Fruit fly (Drosophila melanogaster) S2 (cell line): ENCODE measurements around the gene bwa.

Experiments used
- CG8478 ChIP-seq: fragments of >200 bp; optimal IDR thresholded peaks from 2 replicates; lab custom pipeline; 2018
- CTCF ChIP-seq, 2 experiments: fragments of >200 bp; optimal IDR thresholded peaks; 2 replicates each; lab custom pipeline; 2018

dm6 chr2L:20082965-20083855, 17.0 kb downstream of the bwa start:
- no peak for TF ChIP-seq CTCF (optimal IDR thresholded peaks at IDR 0.05; lab: Kevin White, UChicago)
- no peak for TF ChIP-seq CG8478
